ENCODE assay signal across 1 fruit fly cellular context in the genomic region with DNA sequence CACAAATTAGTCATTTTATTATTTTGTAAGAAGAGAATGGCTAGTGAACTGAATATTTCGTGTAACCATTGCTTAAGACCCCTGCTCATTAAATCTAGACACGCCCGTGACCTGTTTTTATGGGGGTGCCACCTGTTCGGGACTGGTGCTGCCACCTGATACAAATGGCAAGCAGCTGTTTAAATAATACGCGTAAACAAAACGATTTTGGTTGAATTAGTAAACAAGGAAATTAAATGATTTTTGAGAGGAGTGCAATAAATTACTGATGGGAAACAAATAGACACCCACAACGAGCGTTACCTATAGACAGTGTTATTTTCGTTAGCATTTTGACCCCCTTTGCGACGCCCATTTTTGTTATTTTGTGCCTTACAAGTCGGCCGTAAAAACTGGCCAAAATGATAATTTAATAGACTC.
TF ChIP-seq lines count a peak whose summit lies in the region.

No protein-coding gene starts in this region.

TF ChIP-seq in whole organism, embryonic, 481 proteins besides CTCF, POLR2A, EP300 and RAD21 (continued from another document):
- peak; percentile 64 for TF ChIP-seq p53 (GFP tag; optimal IDR thresholded peaks at IDR 0.05; lab: Kevin White, UChicago)
- TF ChIP-seq zen (tag; optimal IDR thresholded peaks at IDR 0.05; lab: Kevin White, UChicago), result peak; percentile 77
- no peak for TF ChIP-seq Dll (GFP tag; IDR thresholded peaks at IDR 0.05; lab: Robert Waterston, UW; ENCODE audit: partially characterized antibody)
- TF ChIP-seq CHES-1-like (GFP tag; optimal IDR thresholded peaks at IDR 0.05; lab: Kevin White, UChicago), result peak; percentile 92
- peak; percentile 37 for TF ChIP-seq MESR4 (GFP tag; optimal IDR thresholded peaks at IDR 0.05; lab: Kevin White, UChicago)
- no peak for TF ChIP-seq Ravus (GFP tag; IDR thresholded peaks at IDR 0.05; lab: Robert Waterston, UW)
- no peak for TF ChIP-seq Doc3 (GFP tag; IDR thresholded peaks at IDR 0.05; lab: Robert Waterston, UW; ENCODE audit: partially characterized antibody)
- peak; percentile 72 for TF ChIP-seq CG4282 (GFP tag; optimal IDR thresholded peaks at IDR 0.05; lab: Kevin White, UChicago)
- TF ChIP-seq seq (GFP tag; IDR thresholded peaks at IDR 0.05; lab: Robert Waterston, UW), result no peak
- TF ChIP-seq CG9932 (GFP tag; IDR thresholded peaks at IDR 0.05; lab: Robert Waterston, UW), result no peak
- no peak for TF ChIP-seq NFAT (GFP tag; IDR thresholded peaks at IDR 0.05; lab: Robert Waterston, UW)
- TF ChIP-seq knrl (GFP tag; IDR thresholded peaks at IDR 0.05; lab: Robert Waterston, UW; ENCODE audit: partially characterized antibody), result no peak
- no peak for TF ChIP-seq CG8359 (GFP tag; optimal IDR thresholded peaks at IDR 0.05; lab: Kevin White, UChicago; ENCODE audit: borderline replicate concordance)
- TF ChIP-seq croc (GFP tag; conservative IDR thresholded peaks at IDR 0.05; lab: Robert Waterston, UW), result peak; percentile 58
- TF ChIP-seq Lim3 (GFP tag; IDR thresholded peaks at IDR 0.05; lab: Robert Waterston, UW), result no peak
- TF ChIP-seq CG32767 (GFP tag; IDR thresholded peaks at IDR 0.05; lab: Robert Waterston, UW), result no peak
- peak; percentile 80 for TF ChIP-seq shn (GFP tag; optimal IDR thresholded peaks at IDR 0.05; lab: Kevin White, UChicago)
- TF ChIP-seq CG13424 (tag; optimal IDR thresholded peaks at IDR 0.05; lab: Kevin White, UChicago), result peak; percentile 89
- peak; percentile 89 for TF ChIP-seq CG12391 (tag; optimal IDR thresholded peaks at IDR 0.05; lab: Kevin White, UChicago)
- peak; percentile 33 for TF ChIP-seq CG10431 (GFP tag; optimal IDR thresholded peaks at IDR 0.05; lab: Kevin White, UChicago)
- TF ChIP-seq Hsf (GFP tag; optimal IDR thresholded peaks at IDR 0.05; lab: Kevin White, UChicago), result peak; percentile 84
- TF ChIP-seq cg (GFP tag; optimal IDR thresholded peaks at IDR 0.05; lab: Kevin White, UChicago), result no peak
- no peak for TF ChIP-seq cas (GFP tag; IDR thresholded peaks at IDR 0.05; lab: Robert Waterston, UW)
- TF ChIP-seq klu (GFP tag; IDR thresholded peaks at IDR 0.05; lab: Robert Waterston, UW), result no peak
- TF ChIP-seq BtbVII (GFP tag; optimal IDR thresholded peaks at IDR 0.05; lab: Kevin White, UChicago), result peak; percentile 84
- TF ChIP-seq oc (tag; optimal IDR thresholded peaks at IDR 0.05; lab: Kevin White, UChicago), result peak; percentile 75
- peak; percentile 78 for TF ChIP-seq CG10462 (GFP tag; optimal IDR thresholded peaks at IDR 0.05; lab: Kevin White, UChicago)
- no peak for TF ChIP-seq chinmo (GFP tag; IDR thresholded peaks at IDR 0.05; lab: Robert Waterston, UW; ENCODE audit: partially characterized antibody)
- TF ChIP-seq Hmx (GFP tag; optimal IDR thresholded peaks at IDR 0.05; lab: Kevin White, UChicago), result peak; percentile 34
- peak; percentile 78 for TF ChIP-seq CG4328 (GFP tag; optimal IDR thresholded peaks at IDR 0.05; lab: Kevin White, UChicago)
- peak; percentile 78 for TF ChIP-seq CG11398 (GFP tag; optimal IDR thresholded peaks at IDR 0.05; lab: Kevin White, UChicago)
- peak; percentile 87 for TF ChIP-seq luna (GFP tag; optimal IDR thresholded peaks at IDR 0.05; lab: Kevin White, UChicago)
- peak; percentile 89 to 94 for TF ChIP-seq dpn (GFP tag; optimal IDR thresholded peaks at IDR 0.05; lab: Kevin White, UChicago)
- TF ChIP-seq Dbx (GFP tag; IDR thresholded peaks at IDR 0.05; lab: Robert Waterston, UW), result no peak
- no peak for TF ChIP-seq Doc2 (GFP tag; IDR thresholded peaks at IDR 0.05; lab: Robert Waterston, UW)
- TF ChIP-seq D19A (tag; optimal IDR thresholded peaks at IDR 0.05; lab: Kevin White, UChicago), result peak; percentile 82
- TF ChIP-seq slp2 (GFP tag; optimal IDR thresholded peaks at IDR 0.05; lab: Kevin White, UChicago), result peak; percentile 73
- peak; percentile 60 for TF ChIP-seq CG10274 (GFP tag; optimal IDR thresholded peaks at IDR 0.05; lab: Kevin White, UChicago)
- TF ChIP-seq Awh (GFP tag; IDR thresholded peaks at IDR 0.05; lab: Robert Waterston, UW), result no peak
- TF ChIP-seq Bteb2 (GFP tag; optimal IDR thresholded peaks at IDR 0.05; lab: Kevin White, UChicago), result peak; percentile 84
- peak; percentile 90 for TF ChIP-seq Meics (GFP tag; optimal IDR thresholded peaks at IDR 0.05; lab: Kevin White, UChicago)
